Worm (Caenorhabditis elegans): ENCODE measurements around the gene dhs-14.

DNA sequence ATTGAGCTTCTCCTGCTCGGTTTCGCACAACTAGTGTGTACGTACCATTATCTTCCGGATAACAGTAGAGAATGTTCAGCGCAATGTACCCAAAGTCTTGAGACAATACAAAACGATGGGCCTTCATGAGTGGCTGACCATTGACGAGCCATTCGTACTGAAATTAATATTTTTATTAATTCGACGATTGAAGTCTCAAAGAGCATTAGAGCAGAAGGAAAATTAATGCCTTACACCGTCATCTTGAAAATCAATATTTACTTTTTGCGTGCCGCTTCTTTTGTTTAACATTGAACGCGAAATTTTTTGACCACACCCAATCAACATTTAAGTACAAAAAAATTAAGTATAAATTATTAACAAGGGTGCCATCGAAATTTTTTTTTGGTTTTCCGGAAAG is 28.0 kb upstream of the dhs-14 start:
- TF ChIP-seq snpc-4 (tag; optimal IDR thresholded peaks at IDR 0.05) (no peak), egl-27 (tag; optimal IDR thresholded peaks at IDR 0.05) (no peak), lsy-2 (tag; optimal IDR thresholded peaks at IDR 0.05) (no peak), unc-55 (GFP tag; optimal IDR thresholded peaks at IDR 0.05) (no peak)

Data from whole organism, L2 larva.